Worm (Caenorhabditis elegans): ENCODE measurements around the gene Y116A8C.20.
"Not testable (repeated sequence)": the region's sequence is repeated elsewhere in the genome, so short reads cannot be mapped to it uniquely, and the experiment has no call there.

ce11 chrIV:17063700-17064099 lies 23.0 kb downstream of the Y116A8C.20 start, which contains the start of gene Y116A8C.467:
- not testable (repeated sequence) for TF ChIP-seq unc-39 (tag; optimal IDR thresholded peaks at IDR 0.05); nhr-12 (tag; optimal IDR thresholded peaks at IDR 0.05); snpc-4 (tag; optimal IDR thresholded peaks at IDR 0.05); pha-4 (tag; optimal IDR thresholded peaks at IDR 0.05); nhr-76 (tag; optimal IDR thresholded peaks at IDR 0.05); ztf-11 (tag; optimal IDR thresholded peaks at IDR 0.05); nhr-237 (tag; optimal IDR thresholded peaks at IDR 0.05); elt-1 (tag; optimal IDR thresholded peaks at IDR 0.05; ENCODE audit: borderline replicate concordance, insufficient read depth); lin-13 (tag; optimal IDR thresholded peaks at IDR 0.05)

Data from whole organism, mixed stage, embryonic.